Fruit fly (Drosophila melanogaster): ENCODE data around the gene CG7824.
A peak's percentile ranks its signal among the peaks of the same experiment; 100 is the strongest.

Gene CG7824

dm6 chr3R:29894393-29894792, 35.7 kb upstream of the CG7824 start (continued):
- TF ChIP-seq CG7271 (tag; optimal IDR thresholded peaks at IDR 0.05) (no peak), ranshi (GFP tag; IDR thresholded peaks at IDR 0.05) (peak; percentile 13; the same call in 1 of the 2 replicates), CG9215 (GFP tag; IDR thresholded peaks at IDR 0.05) (peak; percentile 70), sima (GFP tag; optimal IDR thresholded peaks at IDR 0.05) (no peak), hbn (GFP tag; IDR thresholded peaks at IDR 0.05; ENCODE audit: partially characterized antibody) (no peak), CG12391 (tag; optimal IDR thresholded peaks at IDR 0.05) (peak; percentile 43), Tbp (GFP tag; optimal IDR thresholded peaks at IDR 0.05) (no peak), CG30431 (GFP tag; optimal IDR thresholded peaks at IDR 0.05) (peak; percentile 3), CG7357 (GFP tag; IDR thresholded peaks at IDR 0.05) (peak; percentile 65; the same call in 2 of the 3 replicates), pum (GFP tag; optimal IDR thresholded peaks at IDR 0.05) (peak; percentile 34), vnd (GFP tag; IDR thresholded peaks at IDR 0.05; ENCODE audit: partially characterized antibody) (no peak), mirr (GFP tag; optimal IDR thresholded peaks at IDR 0.05) (peak; percentile 14), tup (GFP tag; optimal IDR thresholded peaks at IDR 0.05) (no peak), schlank (tag; optimal IDR thresholded peaks at IDR 0.05) (peak; percentile 18), Pdp1 (GFP tag; optimal IDR thresholded peaks at IDR 0.05) (peak; percentile 18 to 35), CG4707 (GFP tag; optimal IDR thresholded peaks at IDR 0.05) (no peak), dysf (GFP tag; IDR thresholded peaks at IDR 0.05) (peak; percentile 89), CG10321 (GFP tag; IDR thresholded peaks at IDR 0.05) (no peak; the same call in 1 of the 2 replicates), ind (GFP tag; optimal IDR thresholded peaks at IDR 0.05) (peak; percentile 63), Fer2 (tag; optimal IDR thresholded peaks at IDR 0.05) (peak; percentile 35), Bteb2 (GFP tag; optimal IDR thresholded peaks at IDR 0.05) (peak; percentile 52), CG12071 (GFP tag; optimal IDR thresholded peaks at IDR 0.05) (peak; percentile 64), zfh1 (GFP tag; IDR thresholded peaks at IDR 0.05) (peak; percentile 35; the same call in 1 of the 3 replicates), CG13894 (tag; optimal IDR thresholded peaks at IDR 0.05) (no peak), kni (GFP tag; optimal IDR thresholded peaks at IDR 0.05) (no peak), eyg (GFP tag; optimal IDR thresholded peaks at IDR 0.05) (no peak), Vsx1 (GFP tag; optimal IDR thresholded peaks at IDR 0.05) (peak; percentile 19), CG13424 (tag; optimal IDR thresholded peaks at IDR 0.05) (peak; percentile 80), CG10366 (GFP tag; IDR thresholded peaks at IDR 0.05) (peak; percentile 60), CG32767 (GFP tag; IDR thresholded peaks at IDR 0.05) (peak; percentile 54; the same call in 1 of the 2 replicates), CG8765 (GFP tag; IDR thresholded peaks at IDR 0.05) (no peak), CG3838 (GFP tag; optimal IDR thresholded peaks at IDR 0.05) (no peak), CG16779 (GFP tag; IDR thresholded peaks at IDR 0.05) (no peak), CG10462 (GFP tag; optimal IDR thresholded peaks at IDR 0.05) (no peak), CG17361 (GFP tag; IDR thresholded peaks at IDR 0.05) (peak; percentile 67), CG13123 (GFP tag; optimal IDR thresholded peaks at IDR 0.05) (no peak)

- TF ChIP-seq Blimp-1 (GFP tag; optimal IDR thresholded peaks at IDR 0.05), result peak; percentile 97
- TF ChIP-seq Ets65A (GFP tag), result peak; percentile 74
- TF ChIP-seq sna (GFP tag; IDR thresholded peaks at IDR 0.05; ENCODE audit: partially characterized antibody), result no peak
- peak; percentile 37 for TF ChIP-seq gsb-n (tag; optimal IDR thresholded peaks at IDR 0.05)
- peak; percentile 49 for TF ChIP-seq kni (GFP tag; optimal IDR thresholded peaks at IDR 0.05)
- TF ChIP-seq vvl (GFP tag; IDR thresholded peaks at IDR 0.05), result peak; percentile 65; the same call in 1 of the 2 replicates
Observed at dm6 chr3R:29893030-29893429, 34.3 kb upstream of the CG7824 start.
